Fruit fly (Drosophila melanogaster): ENCODE measurements around the gene CG31689.

Gene CG31689

dm6 chr2L:2769476-2770185, 44.2 kb downstream of the CG31689 start, which contains the start of the genes colt and HINT1 (continued):
- TF ChIP-seq Rfx (GFP tag; IDR thresholded peaks at IDR 0.05) (peak; percentile 37; the same call in 1 of the 2 replicates), Scr (GFP tag; IDR thresholded peaks at IDR 0.05; ENCODE audit: partially characterized antibody) (peak; percentile 49), lab (GFP tag; optimal IDR thresholded peaks at IDR 0.05) (peak; percentile 15), tap (tag; optimal IDR thresholded peaks at IDR 0.05) (peak; percentile 15), Xbp1 (GFP tag; optimal IDR thresholded peaks at IDR 0.05) (peak; percentile 22), Meics (GFP tag; optimal IDR thresholded peaks at IDR 0.05) (peak; percentile 28), CG7786 (GFP tag; optimal IDR thresholded peaks at IDR 0.05) (no peak), CG17361 (GFP tag; IDR thresholded peaks at IDR 0.05) (peak; percentile 51; the same call in 2 of the 3 replicates), CG31441 (GFP tag; IDR thresholded peaks at IDR 0.05) (peak; percentile 34; the same call in 1 of the 2 replicates), Sry-δ (GFP tag; optimal IDR thresholded peaks at IDR 0.05) (peak; percentile 41), CG11695 (GFP tag; IDR thresholded peaks at IDR 0.05) (0 out of 3 replicates have a peak, but pooled peaks have one; percentile 28), jing (GFP tag; optimal IDR thresholded peaks at IDR 0.05) (no peak), CG2120 (GFP tag; optimal IDR thresholded peaks at IDR 0.05) (peak; percentile 31), CG9797 (GFP tag; optimal IDR thresholded peaks at IDR 0.05) (peak; percentile 74), CG34376 (GFP tag; optimal IDR thresholded peaks at IDR 0.05) (peak; percentile 56), CG2712 (tag; optimal IDR thresholded peaks at IDR 0.05) (peak; percentile 54), Sin3A (optimal IDR thresholded peaks at IDR 0.05) (peak; percentile 78), fd64A (GFP tag; optimal IDR thresholded peaks at IDR 0.05) (no peak), ems (GFP tag; optimal IDR thresholded peaks at IDR 0.05) (peak; percentile 25), CG17186 (GFP tag; optimal IDR thresholded peaks at IDR 0.05) (peak; percentile 45), ac (GFP tag; optimal IDR thresholded peaks at IDR 0.05) (no peak), Sry-β (GFP tag; optimal IDR thresholded peaks at IDR 0.05) (peak; percentile 2), ato (GFP tag; IDR thresholded peaks at IDR 0.05; ENCODE audit: partially characterized antibody) (no peak), chif (GFP tag; optimal IDR thresholded peaks at IDR 0.05) (no peak), CG4424 (GFP tag; optimal IDR thresholded peaks at IDR 0.05) (peak; percentile 32), pho (GFP tag; optimal IDR thresholded peaks at IDR 0.05) (peak; percentile 18), lmd (GFP tag; IDR thresholded peaks at IDR 0.05) (no peak), Ets97D (GFP tag; optimal IDR thresholded peaks at IDR 0.05) (peak; percentile 45), CG13624 (GFP tag; optimal IDR thresholded peaks at IDR 0.05) (no peak), CG11723 (GFP tag; optimal IDR thresholded peaks at IDR 0.05) (no peak), h (optimal IDR thresholded peaks at IDR 0.05) (no peak), sens (GFP tag) (peak; percentile 86), crol (GFP tag; IDR thresholded peaks at IDR 0.05) (no peak), CG8388 (GFP tag; optimal IDR thresholded peaks at IDR 0.05) (no peak), Six4 (GFP tag; optimal IDR thresholded peaks at IDR 0.05) (no peak), stwl (tag; optimal IDR thresholded peaks at IDR 0.05) (peak; percentile 80), insv (GFP tag; optimal IDR thresholded peaks at IDR 0.05) (peak in 1 of 2 experiments; percentile 33), CG4617 (GFP tag; optimal IDR thresholded peaks at IDR 0.05; ENCODE audit: borderline replicate concordance) (peak; percentile 99), CG11504 (tag; optimal IDR thresholded peaks at IDR 0.05) (peak; percentile 50), mirr (GFP tag; optimal IDR thresholded peaks at IDR 0.05) (peak; percentile 41), twi (tag; optimal IDR thresholded peaks at IDR 0.05) (peak; percentile 46), mld (GFP tag; IDR thresholded peaks at IDR 0.05; ENCODE audit: partially characterized antibody) (no peak), CG6813 (GFP tag; optimal IDR thresholded peaks at IDR 0.05) (no peak), CG31388 (GFP tag; optimal IDR thresholded peaks at IDR 0.05) (no peak), MESR4 (GFP tag; optimal IDR thresholded peaks at IDR 0.05) (peak; percentile 96), CG3847 (GFP tag; IDR thresholded peaks at IDR 0.05) (peak; percentile 84), kni (GFP tag; optimal IDR thresholded peaks at IDR 0.05) (peak; percentile 6), Nf-YB (GFP tag; optimal IDR thresholded peaks at IDR 0.05) (no peak), CG1603 (tag; optimal IDR thresholded peaks at IDR 0.05) (peak; percentile 66), salm (tag; optimal IDR thresholded peaks at IDR 0.05) (peak; percentile 17)

Measured in whole organism, embryonic.